Worm (Caenorhabditis elegans) whole organism, L4/young adult: ENCODE results near the gene K02E2.6.

ENCODE experiments used
- W03F9.2 ChIP-seq: fragments of 150-350 bp; optimal IDR thresholded peaks from 2 replicates; lab custom pipeline; 2014; ENCODE audit warnings: missing biosample characterization, missing genetic modification characterization
- dao-5 ChIP-seq: sonication (generic microtip); optimal IDR thresholded peaks from 2 replicates; lab custom pipeline; 2016; ENCODE audit warnings: missing genotype, missing genetic modification characterization, moderate library complexity, missing compliant biosample characterization
- him-1 ChIP-seq: sonication (generic microtip); optimal IDR thresholded peaks from 2 replicates; lab custom pipeline; 2016; ENCODE audit warnings: missing genotype, missing genetic modification reagents, missing genetic modification characterization, missing compliant biosample characterization

ce11 chrV:20335264-20335663, 45.1 kb upstream of the K02E2.6 start, which contains the start of gene Y38H6A.5:
- TF ChIP-seq dao-5 (tag; lab: Kevin White, UChicago) (no peak), W03F9.2 (tag; lab: Kevin White, UChicago) (no peak), him-1 (tag; lab: Kevin White, UChicago) (no peak)
